Fruit fly (Drosophila melanogaster) whole organism, embryonic: Measurements from ENCODE around the gene dlt.

Experiments used
- Adf1 ChIP-seq: fragments of 200-800 bp; sonication (Bioruptor generic); IDR thresholded peaks from 2 replicates; pipeline ENCODE4 v1.3.6; 2022; ENCODE audit warnings: missing biosample characterization, missing genetic modification characterization
- BEAF-32 ChIP-seq: fragments of 200-800 bp; sonication (Bioruptor generic); optimal IDR thresholded peaks from 3 replicates; lab custom pipeline; 2017; ENCODE audit warnings: missing biosample characterization, missing genetic modification characterization, mild to moderate bottlenecking, moderate library complexity, missing genetic modification reagents
- CG10543 ChIP-seq: fragments of 200-800 bp; sonication (Bioruptor generic); optimal IDR thresholded peaks from 3 replicates; lab custom pipeline; 2017; ENCODE audit warnings: missing biosample characterization, mild to moderate bottlenecking, missing genetic modification characterization, moderate library complexity
- CG13894 ChIP-seq: fragments of 200-800 bp; sonication (Bioruptor generic); optimal IDR thresholded peaks from 3 replicates; lab custom pipeline; 2018; ENCODE audit warnings: missing biosample characterization, mild to moderate bottlenecking, missing genetic modification characterization, moderate library complexity
- CG15601 ChIP-seq: fragments of 200-800 bp; sonication (Bioruptor generic); optimal IDR thresholded peaks from 3 replicates; lab custom pipeline; 2019; ENCODE audit warnings: missing biosample characterization, mild to moderate bottlenecking, missing genetic modification characterization, moderate library complexity
- CG15696 ChIP-seq: fragments of 200-800 bp; sonication (Bioruptor generic); optimal IDR thresholded peaks from 2 replicates; lab custom pipeline; 2019; ENCODE audit warnings: missing biosample characterization, mild to moderate bottlenecking, missing genetic modification characterization, moderate library complexity
- CG1602 ChIP-seq: fragments of 200-800 bp; sonication (Bioruptor generic); optimal IDR thresholded peaks from 3 replicates; lab custom pipeline; 2016; ENCODE audit warnings: missing biosample characterization, missing genetic modification characterization
- CG16815 ChIP-seq: fragments of 200-800 bp; sonication (Bioruptor generic); optimal IDR thresholded peaks from 3 replicates; lab custom pipeline; 2017; ENCODE audit warnings: missing biosample characterization, mild to moderate bottlenecking, missing genetic modification characterization
- CG17912 ChIP-seq: fragments of 200-800 bp; sonication (Bioruptor generic); optimal IDR thresholded peaks from 2 replicates; lab custom pipeline; 2018; ENCODE audit warnings: missing biosample characterization, mild to moderate bottlenecking, missing genetic modification characterization
- CG18011 ChIP-seq: fragments of 200-800 bp; sonication (Bioruptor generic); optimal IDR thresholded peaks from 2 replicates; lab custom pipeline; 2017; ENCODE audit warnings: missing biosample characterization, missing genetic modification characterization, mild to moderate bottlenecking, moderate library complexity, missing genotype
- CG2116 ChIP-seq: fragments of 200-800 bp; sonication (Bioruptor generic); optimal IDR thresholded peaks from 3 replicates; lab custom pipeline; 2018; ENCODE audit warnings: missing biosample characterization, mild to moderate bottlenecking, missing genetic modification characterization
- CG2199 ChIP-seq: fragments of 200-800 bp; sonication (Bioruptor generic); IDR thresholded peaks from 3 replicates; pipeline ENCODE4 v1.3.6; 2022; ENCODE audit warnings: missing biosample characterization, missing genetic modification characterization
- CG32772 ChIP-seq: fragments of 200-800 bp; sonication (Bioruptor generic); IDR thresholded peaks from 2 replicates; pipeline ENCODE4 v1.3.6; 2022; ENCODE audit warnings: missing biosample characterization, missing genetic modification characterization
- CG3847 ChIP-seq: fragments of 200-800 bp; sonication (Bioruptor generic); IDR thresholded peaks from 2 replicates; pipeline ENCODE4 v1.3.6; 2022; ENCODE audit warnings: missing biosample characterization, missing genetic modification characterization
- CG4730 ChIP-seq: fragments of 200-800 bp; sonication (Bioruptor generic); IDR thresholded peaks from 2 replicates; pipeline ENCODE4 v1.3.6; 2022; ENCODE audit warnings: missing biosample characterization, missing genetic modification characterization
- D ChIP-seq, 2 experiments: fragments of 200-800 bp in 1 of 2; fragments of >200 bp in 1 of 2; sonication (Bioruptor generic) in 1 of 2; optimal IDR thresholded peaks; 2 replicates in 1 of 2; 3 replicates in 1 of 2; lab custom pipeline; 2017; ENCODE audit warnings: mild to moderate bottlenecking in 1 of 2, missing biosample characterization in 1 of 2, missing genetic modification characterization in 1 of 2, missing genetic modification reagents in 1 of 2
- Dbx ChIP-seq: fragments of 200-800 bp; sonication (Bioruptor generic); IDR thresholded peaks from 3 replicates; pipeline ENCODE4 v1.3.6; 2022; ENCODE audit warnings: missing biosample characterization, missing genetic modification characterization
- Doc3 ChIP-seq: fragments of 200-800 bp; sonication (Bioruptor generic); IDR thresholded peaks from 3 replicates; pipeline ENCODE4 v1.3.6; 2022; ENCODE audit warnings: missing biosample characterization, missing genetic modification characterization; ENCODE audit not compliant: partially characterized antibody
- Fer2 ChIP-seq: fragments of 200-800 bp; sonication (Bioruptor generic); optimal IDR thresholded peaks from 2 replicates; lab custom pipeline; 2018; ENCODE audit warnings: missing biosample characterization, mild to moderate bottlenecking, missing genetic modification characterization, moderate library complexity
- HLH54F ChIP-seq: fragments of 200-800 bp; sonication (Bioruptor generic); optimal IDR thresholded peaks from 3 replicates; lab custom pipeline; 2016; ENCODE audit warnings: missing biosample characterization, missing genetic modification characterization
- HmgD ChIP-seq: fragments of 200-800 bp; sonication (Bioruptor generic); optimal IDR thresholded peaks from 3 replicates; lab custom pipeline; 2016; ENCODE audit warnings: missing biosample characterization, missing genetic modification characterization
- Lhr ChIP-seq: fragments of 200-800 bp; sonication (Bioruptor generic); optimal IDR thresholded peaks from 3 replicates; lab custom pipeline; 2017; ENCODE audit warnings: mild to moderate bottlenecking, missing biosample characterization, missing genetic modification reagents, missing genetic modification characterization
- Med ChIP-seq: fragments of 200-800 bp; sonication (Bioruptor generic); peaks from one replicate; lab custom pipeline; 2016; ENCODE audit warnings: missing biosample characterization, missing genetic modification characterization, mild to moderate bottlenecking, inconsistent platforms, moderate library complexity
- Optix ChIP-seq: fragments of 200-800 bp; sonication (Bioruptor generic); IDR thresholded peaks from 3 replicates; pipeline ENCODE4 v1.3.6; 2022; ENCODE audit warnings: missing biosample characterization, missing genetic modification characterization
- Xbp1 ChIP-seq: fragments of 200-800 bp; sonication (Bioruptor generic); optimal IDR thresholded peaks from 3 replicates; lab custom pipeline; 2016; ENCODE audit warnings: missing biosample characterization, mild to moderate bottlenecking, missing genetic modification characterization
- amos ChIP-seq: fragments of 200-800 bp; sonication (Bioruptor generic); IDR thresholded peaks from 2 replicates; pipeline ENCODE4 v1.3.6; 2022; ENCODE audit warnings: missing biosample characterization, missing genetic modification characterization; ENCODE audit not compliant: partially characterized antibody
- bowl ChIP-seq: fragments of 200-800 bp; sonication (Bioruptor generic); IDR thresholded peaks from 2 replicates; pipeline ENCODE4 v1.3.6; 2022; ENCODE audit warnings: missing biosample characterization, missing genetic modification characterization
- cas ChIP-seq: fragments of 200-800 bp; sonication (Bioruptor generic); IDR thresholded peaks from 2 replicates; pipeline ENCODE4 v1.3.6; 2022; ENCODE audit warnings: missing biosample characterization, missing genetic modification characterization
- chinmo ChIP-seq: fragments of 200-800 bp; sonication (Bioruptor generic); IDR thresholded peaks from 4 replicates; pipeline ENCODE4 v1.3.6; 2022; ENCODE audit warnings: missing biosample characterization, missing genetic modification characterization; ENCODE audit not compliant: partially characterized antibody
- chn ChIP-seq: fragments of 200-800 bp; sonication (Bioruptor generic); optimal IDR thresholded peaks from 2 replicates; lab custom pipeline; 2016; ENCODE audit warnings: missing biosample characterization, missing genetic modification characterization
- corto ChIP-seq: fragments of 200-800 bp; sonication (Bioruptor generic); optimal IDR thresholded peaks from 2 replicates; lab custom pipeline; 2016; ENCODE audit warnings: missing biosample characterization, mild to moderate bottlenecking, missing genetic modification characterization, moderate library complexity
- emc ChIP-seq: fragments of 200-800 bp; sonication (Bioruptor generic); optimal IDR thresholded peaks from 2 replicates; lab custom pipeline; 2016; ENCODE audit warnings: missing biosample characterization, missing genetic modification characterization
- gem ChIP-seq: fragments of 200-800 bp; sonication (Bioruptor generic); optimal IDR thresholded peaks from 2 replicates; lab custom pipeline; 2019; ENCODE audit warnings: missing biosample characterization, mild to moderate bottlenecking, missing genetic modification characterization, moderate library complexity
- gt ChIP-seq: fragments of 200-800 bp; sonication (Bioruptor generic); IDR thresholded peaks from 2 replicates; pipeline ENCODE4 v1.3.6; 2022; ENCODE audit warnings: missing biosample characterization, missing genetic modification characterization
- ind ChIP-seq: fragments of 200-800 bp; sonication (Bioruptor generic); optimal IDR thresholded peaks from 3 replicates; lab custom pipeline; 2016; ENCODE audit warnings: missing biosample characterization, missing genetic modification characterization
- jigr1 ChIP-seq: fragments of 200-800 bp; sonication (Bioruptor generic); IDR thresholded peaks from 3 replicates; pipeline ENCODE4 v1.3.6; 2022; ENCODE audit warnings: missing biosample characterization, missing genetic modification characterization
- kay ChIP-seq: fragments of 200-800 bp; sonication (Bioruptor generic); optimal IDR thresholded peaks from 2 replicates; lab custom pipeline; 2016; ENCODE audit warnings: missing biosample characterization, missing genetic modification characterization
- lbe ChIP-seq: fragments of 200-800 bp; sonication (Bioruptor generic); optimal IDR thresholded peaks from 2 replicates; lab custom pipeline; 2016; ENCODE audit warnings: missing biosample characterization, mild to moderate bottlenecking, missing genetic modification characterization
- nerfin-1 ChIP-seq: fragments of 200-800 bp; sonication (Bioruptor generic); optimal IDR thresholded peaks from 3 replicates; lab custom pipeline; 2019; ENCODE audit warnings: missing biosample characterization, mild to moderate bottlenecking, missing genetic modification characterization, moderate library complexity
- nmo ChIP-seq: fragments of 200-800 bp; sonication (Bioruptor generic); optimal IDR thresholded peaks from 2 replicates; lab custom pipeline; 2018; ENCODE audit warnings: missing biosample characterization, mild to moderate bottlenecking, missing genetic modification characterization, moderate library complexity
- onecut ChIP-seq: fragments of 200-800 bp; sonication (Bioruptor generic); IDR thresholded peaks from 2 replicates; pipeline ENCODE4 v1.3.6; 2022; ENCODE audit warnings: missing biosample characterization, missing genetic modification characterization
- pho ChIP-seq: fragments of 200-800 bp; sonication (Bioruptor generic); optimal IDR thresholded peaks from 2 replicates; lab custom pipeline; 2016; ENCODE audit warnings: missing biosample characterization, missing genetic modification characterization
- pros ChIP-seq: fragments of 200-800 bp; sonication (Bioruptor generic); optimal IDR thresholded peaks from 3 replicates; lab custom pipeline; 2019; ENCODE audit warnings: missing biosample characterization, mild to moderate bottlenecking, missing genetic modification characterization, moderate library complexity
- salm ChIP-seq: fragments of 200-800 bp; sonication (Bioruptor generic); optimal IDR thresholded peaks from 2 replicates; lab custom pipeline; 2018; ENCODE audit warnings: missing biosample characterization, mild to moderate bottlenecking, missing genetic modification characterization
- sim ChIP-seq: fragments of 200-800 bp; sonication (Bioruptor generic); IDR thresholded peaks from 2 replicates; pipeline ENCODE4 v1.3.6; 2022; ENCODE audit warnings: missing biosample characterization, missing genetic modification characterization
- vnd ChIP-seq: fragments of 200-800 bp; sonication (Bioruptor generic); IDR thresholded peaks from 3 replicates; pipeline ENCODE4 v1.3.6; 2022; ENCODE audit warnings: missing biosample characterization, missing genetic modification characterization; ENCODE audit not compliant: partially characterized antibody
- zf30C ChIP-seq: fragments of 200-800 bp; sonication (Bioruptor generic); optimal IDR thresholded peaks from 3 replicates; lab custom pipeline; 2018; ENCODE audit warnings: missing biosample characterization, mild to moderate bottlenecking, missing genetic modification characterization

dlt gene

dm6 chr3L:1774713-1775648 is 20.1 kb downstream of the dlt start, which contains the start of the genes CG13933 and PolD2 (continued):
- TF ChIP-seq chinmo: peak; percentile 65; the same call in 1 of the 4 replicates
- TF ChIP-seq CG15601: peak; percentile 97
- TF ChIP-seq kay (GFP tag; lab: Kevin White, UChicago): peak; percentile 93
- TF ChIP-seq BEAF-32: peak; percentile 51
- TF ChIP-seq amos (GFP tag; lab: Robert Waterston, UW): peak; percentile 57; the same call in 1 of the 2 replicates
- TF ChIP-seq CG2116 (GFP tag; lab: Kevin White, UChicago): peak; percentile 83
- peak; percentile 73; the same call in 2 of the 3 replicates for TF ChIP-seq jigr1 (GFP tag; lab: Robert Waterston, UW)
- peak; percentile 90 for TF ChIP-seq CG10543 (GFP tag; lab: Kevin White, UChicago)
- peak; percentile 44 for TF ChIP-seq Fer2
- peak; percentile 90 for TF ChIP-seq cas (GFP tag; lab: Robert Waterston, UW)
- TF ChIP-seq Lhr (GFP tag; lab: Kevin White, UChicago): no peak
- peak; percentile 99 for TF ChIP-seq nmo
- peak; percentile 76 for TF ChIP-seq CG15696 (tag; lab: Kevin White, UChicago)
- peak; percentile 96 for TF ChIP-seq CG16815 (GFP tag; lab: Kevin White, UChicago)
- TF ChIP-seq Doc3 (GFP tag; lab: Robert Waterston, UW): peak; percentile 77
- peak; percentile 98 for TF ChIP-seq Xbp1
- TF ChIP-seq pros (GFP tag; lab: Kevin White, UChicago): no peak
- TF ChIP-seq D (optimal IDR thresholded peaks at IDR 0.05; lab: Kevin White, UChicago): no peak
- TF ChIP-seq D (GFP tag; optimal IDR thresholded peaks at IDR 0.05; lab: Kevin White, UChicago): no peak
- TF ChIP-seq bowl (GFP tag; lab: Robert Waterston, UW): peak; percentile 99
- no peak for TF ChIP-seq corto (GFP tag; lab: Kevin White, UChicago)
- peak; percentile 88 for TF ChIP-seq ind (GFP tag; lab: Kevin White, UChicago)
- TF ChIP-seq chn (GFP tag; lab: Kevin White, UChicago): peak; percentile 86
- TF ChIP-seq CG32772 (GFP tag; lab: Robert Waterston, UW): peak; percentile 98
- peak; percentile 86 for TF ChIP-seq vnd
- TF ChIP-seq CG1602: peak; percentile 98
- TF ChIP-seq salm (tag; lab: Kevin White, UChicago): peak; percentile 96
- peak; percentile 92 for TF ChIP-seq Optix (GFP tag; lab: Robert Waterston, UW)
- peak; percentile 93 for TF ChIP-seq Dbx (GFP tag; lab: Robert Waterston, UW)
- peak; percentile 1 for TF ChIP-seq emc (GFP tag; lab: Kevin White, UChicago)
- no peak for TF ChIP-seq nerfin-1 (tag; lab: Kevin White, UChicago)
- peak; percentile 87 for TF ChIP-seq gt (GFP tag; lab: Robert Waterston, UW)
- no peak for TF ChIP-seq CG13894 (tag; lab: Kevin White, UChicago)
- TF ChIP-seq Adf1 (GFP tag; lab: Robert Waterston, UW): peak; percentile 86
- TF ChIP-seq sim (GFP tag; lab: Robert Waterston, UW): peak; percentile 65; the same call in 1 of the 2 replicates
- no peak for TF ChIP-seq lbe (GFP tag; lab: Kevin White, UChicago)
- peak; percentile 89 for TF ChIP-seq CG2199 (GFP tag; lab: Robert Waterston, UW)
- TF ChIP-seq Med (GFP tag; lab: Kevin White, UChicago): peak; percentile 96
- peak; percentile 29 for TF ChIP-seq HmgD (GFP tag; lab: Kevin White, UChicago)
- peak; percentile 98 for TF ChIP-seq CG3847 (GFP tag; lab: Robert Waterston, UW)
- peak; percentile 69 for TF ChIP-seq pho (GFP tag; lab: Kevin White, UChicago)
- TF ChIP-seq CG18011 (GFP tag; lab: Kevin White, UChicago): peak; percentile 88
- peak; percentile 94 for TF ChIP-seq CG4730 (GFP tag; lab: Robert Waterston, UW)
- no peak for TF ChIP-seq zf30C (GFP tag; lab: Kevin White, UChicago)
- peak; percentile 91 for TF ChIP-seq onecut (GFP tag; lab: Robert Waterston, UW)
- TF ChIP-seq CG17912 (GFP tag; lab: Kevin White, UChicago): peak; percentile 85
- TF ChIP-seq gem (tag; lab: Kevin White, UChicago): peak; percentile 99
- TF ChIP-seq HLH54F: peak; percentile 76
